Worm (Caenorhabditis elegans): Measurements from ENCODE around the gene fbxb-90.

ce11 chrII:3699591-3699990 lies 49.0 kb downstream of the fbxb-90 start, which contains the start of gene srx-104:
- no peak for TF ChIP-seq klf-2 (GFP tag; conservative IDR thresholded peaks at IDR 0.05)
- TF ChIP-seq ref-1 (GFP tag; conservative IDR thresholded peaks at IDR 0.05) = no peak
- TF ChIP-seq T22C8.4 (GFP tag; IDR thresholded peaks at IDR 0.05) = no peak
- no peak for TF ChIP-seq med-1 (GFP tag; optimal IDR thresholded peaks at IDR 0.05; ENCODE audit: insufficient read depth)
- TF ChIP-seq tab-1 (GFP tag; IDR thresholded peaks at IDR 0.05) = no peak
- TF ChIP-seq ztf-23 (GFP tag; IDR thresholded peaks at IDR 0.05) = no peak
- no peak for TF ChIP-seq cog-1 (tag; optimal IDR thresholded peaks at IDR 0.05)
- TF ChIP-seq flt-1 (GFP tag; IDR thresholded peaks at IDR 0.05) = no peak
- no peak for TF ChIP-seq ztf-29 (GFP tag; IDR thresholded peaks at IDR 0.05)
